Worm (Caenorhabditis elegans) whole organism, young adult: ENCODE measurements around the gene klp-18.
A peak's percentile ranks its signal among the peaks of the same experiment; 100 is the strongest.

ENCODE experiments used
- ekl-4 ChIP-seq: fragments of 200-800 bp; sonication (Bioruptor generic); IDR thresholded peaks from 2 replicates; pipeline ENCODE4 v1.3.6; 2022; ENCODE audit warnings: missing genetic modification reagents, missing genetic modification characterization, missing compliant biosample characterization
- madf-8 ChIP-seq: fragments of 200-800 bp; sonication (Bioruptor generic); conservative IDR thresholded peaks from 2 replicates; pipeline ENCODE4 v1.3.6; 2022; ENCODE audit warnings: missing genetic modification reagents, missing genetic modification characterization, missing compliant biosample characterization
- pha-4 ChIP-seq: fragments of 150-350 bp; sonication (generic microtip); optimal IDR thresholded peaks from 2 replicates; lab custom pipeline; 2014; ENCODE audit warnings: missing biosample characterization, missing genetic modification reagents, missing genetic modification characterization

DNA sequence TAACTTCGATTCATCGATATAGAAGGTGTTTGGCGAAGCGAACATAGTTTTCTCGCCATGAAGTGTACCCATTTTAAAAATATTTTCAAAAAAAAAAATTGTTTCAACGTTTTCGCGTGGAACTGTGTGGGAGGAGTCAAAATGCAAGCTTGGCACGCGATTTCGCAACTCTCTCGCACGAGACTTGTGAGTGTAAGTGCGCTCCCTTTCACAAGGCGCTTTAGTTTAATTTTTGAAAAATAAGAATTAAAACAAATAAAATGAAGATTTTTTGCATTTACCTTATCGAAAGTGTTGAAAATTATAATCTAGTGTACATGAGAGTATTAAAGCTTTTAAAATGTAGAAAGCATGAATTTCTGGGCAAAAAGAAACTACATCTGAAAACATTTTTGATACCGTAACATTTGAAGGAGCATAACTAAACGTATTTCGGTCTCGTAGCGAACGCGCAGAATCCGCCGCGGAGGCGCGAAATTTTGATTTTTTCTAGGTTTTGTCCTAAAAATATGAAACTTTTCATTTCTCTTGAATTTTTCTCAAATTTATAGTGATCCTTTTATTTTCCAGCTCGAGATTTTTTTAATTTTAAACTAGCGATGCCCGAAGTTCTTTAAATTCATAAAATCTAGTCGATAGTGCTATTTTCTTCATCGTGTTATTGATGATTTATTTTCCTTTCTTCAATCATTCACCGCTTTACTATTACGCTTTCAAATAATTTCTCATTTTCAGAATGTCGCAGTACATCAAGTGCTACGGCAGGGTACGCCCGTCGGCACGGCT is at the start of gene klp-18, which contains the start of gene cogc-2:
- TF ChIP-seq pha-4 (tag; lab: Kevin White, UChicago) (peak; percentile 67), ekl-4 (GFP tag; lab: Robert Waterston, UW) (peak; percentile 88), madf-8 (GFP tag; lab: Robert Waterston, UW) (peak; percentile 100)
